Fruit fly (Drosophila melanogaster) whole organism, wandering third instar larva: Measurements from ENCODE around the gene Rint1.

Experiments used
- CG32264 ChIP-seq: fragments of 200-800 bp; sonication (Bioruptor generic); optimal IDR thresholded peaks from 2 replicates; lab custom pipeline; 2016; ENCODE audit warnings: missing biosample characterization, missing genetic modification characterization
- Dif ChIP-seq: fragments of 200-275, 200-300 bp; sonication (Bioruptor generic); optimal IDR thresholded peaks from 2 replicates; lab custom pipeline; 2018; ENCODE audit warnings: missing biosample characterization, missing genetic modification characterization; ENCODE audit not compliant: partially characterized antibody
- GATAd ChIP-seq: sonication (Bioruptor generic); optimal IDR thresholded peaks from 2 replicates; lab custom pipeline; 2016; ENCODE audit warnings: missing biosample characterization, missing genetic modification characterization
- Mio ChIP-seq: sonication (Bioruptor generic); optimal IDR thresholded peaks from 2 replicates; lab custom pipeline; 2016; ENCODE audit warnings: missing biosample characterization, missing genetic modification characterization
- Rel ChIP-seq, 2 experiments: fragments of 200-800 bp; sonication (Bioruptor generic) in 1 of 2; optimal IDR thresholded peaks; 2 replicates in 1 of 2; 3 replicates in 1 of 2; lab custom pipeline; 2016 to 2019; ENCODE audit warnings: mild to moderate bottlenecking in 2 of 2, missing biosample characterization in 2 of 2, missing genetic modification characterization in 2 of 2, moderate library complexity in 1 of 2
- Vsx2 ChIP-seq: fragments of 200-300, 225-300 bp; sonication (Bioruptor generic); optimal IDR thresholded peaks from 2 replicates; lab custom pipeline; 2018; ENCODE audit warnings: missing biosample characterization, missing genetic modification characterization; ENCODE audit not compliant: partially characterized antibody
- h ChIP-seq: fragments of 200-800 bp; sonication (Bioruptor generic); optimal IDR thresholded peaks from 3 replicates; lab custom pipeline; 2016; ENCODE audit warnings: missing biosample characterization, mild to moderate bottlenecking, missing genetic modification characterization
- jim ChIP-seq: fragments of 175-275, 200-325 bp; sonication (Bioruptor generic); optimal IDR thresholded peaks from 2 replicates; lab custom pipeline; 2016; ENCODE audit warnings: missing biosample characterization, mild to moderate bottlenecking, missing genetic modification characterization
- lola ChIP-seq: fragments of >200 bp; optimal IDR thresholded peaks from 2 replicates; lab custom pipeline; 2017; ENCODE audit warnings: missing biosample characterization, missing genetic modification characterization
- psq ChIP-seq: fragments of 200-800 bp; sonication (Bioruptor generic); optimal IDR thresholded peaks from 3 replicates; lab custom pipeline; 2017; ENCODE audit warnings: missing biosample characterization, mild to moderate bottlenecking, missing genetic modification characterization, moderate library complexity
- rgr ChIP-seq: fragments of 200-800 bp; sonication (Bioruptor generic); optimal IDR thresholded peaks from 3 replicates; lab custom pipeline; 2016; ENCODE audit warnings: missing biosample characterization, mild to moderate bottlenecking, missing genetic modification characterization
- sv ChIP-seq: fragments of 200-800 bp; sonication (Bioruptor generic); optimal IDR thresholded peaks from 3 replicates; lab custom pipeline; 2016; ENCODE audit warnings: missing biosample characterization, missing genetic modification characterization
- tai ChIP-seq: sonication (Bioruptor generic); optimal IDR thresholded peaks from 2 replicates; lab custom pipeline; 2016; ENCODE audit warnings: missing biosample characterization, missing genetic modification characterization

DNA sequence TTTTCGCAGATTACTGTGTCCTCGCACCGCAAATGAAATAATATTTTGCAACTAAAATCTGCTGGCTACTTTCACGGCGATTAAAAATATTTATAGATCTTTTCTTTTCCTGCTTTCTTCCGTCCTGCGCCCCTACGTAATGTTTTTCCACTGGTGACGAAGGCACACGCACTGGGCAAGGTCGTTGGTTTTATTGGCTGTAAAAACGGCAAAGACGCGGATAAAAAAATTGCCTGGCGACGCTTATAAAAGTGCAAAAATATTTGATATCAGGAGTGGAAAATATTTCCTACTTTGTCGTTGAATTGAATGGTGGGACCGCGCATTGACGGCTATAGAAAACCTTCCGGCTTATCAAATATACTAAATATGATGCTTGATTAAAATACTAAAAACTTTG, 45.5 kb downstream of the Rint1 start, which contains the start of gene Sh3beta:
- TF ChIP-seq h = no peak
- no peak for TF ChIP-seq jim (GFP tag; lab: Kevin White, UChicago)
- TF ChIP-seq Vsx2 (GFP tag; lab: Kevin White, UChicago) = no peak
- TF ChIP-seq CG32264 (GFP tag; lab: Kevin White, UChicago) = no peak
- no peak for TF ChIP-seq sv
- no peak for TF ChIP-seq Dif (GFP tag; lab: Kevin White, UChicago)
- no peak for TF ChIP-seq Rel (GFP tag; optimal IDR thresholded peaks at IDR 0.05; lab: Kevin White, UChicago)
- no peak for TF ChIP-seq Rel (tag; optimal IDR thresholded peaks at IDR 0.05; lab: Kevin White, UChicago)
- no peak for TF ChIP-seq psq
- TF ChIP-seq rgr = no peak
- no peak for TF ChIP-seq tai (GFP tag; lab: Kevin White, UChicago)
- TF ChIP-seq GATAd (GFP tag; lab: Kevin White, UChicago) = no peak
- TF ChIP-seq Mio = no peak
- TF ChIP-seq lola (GFP tag; lab: Kevin White, UChicago) = no peak
